Fruit fly (Drosophila melanogaster) whole organism, prepupa: Measurements from ENCODE around the gene APP-BP1.

Experiments used
- Blimp-1 ChIP-seq: fragments of 200-800 bp; sonication (Bioruptor generic); optimal IDR thresholded peaks from 3 replicates; lab custom pipeline; 2017; ENCODE audit warnings: missing biosample characterization, missing genetic modification characterization, mild to moderate bottlenecking, moderate library complexity, missing genetic modification reagents
- CG10631 ChIP-seq: fragments of 200-800 bp; sonication (Bioruptor generic); optimal IDR thresholded peaks from 2 replicates; lab custom pipeline; 2016; ENCODE audit warnings: missing biosample characterization, missing genetic modification characterization
- CG10669 ChIP-seq: fragments of 200-800 bp; sonication (Bioruptor generic); optimal IDR thresholded peaks from 3 replicates; lab custom pipeline; 2018; ENCODE audit warnings: missing biosample characterization, mild to moderate bottlenecking, missing genetic modification characterization, moderate library complexity
- CG11762 ChIP-seq: fragments of 200-800 bp; sonication (Bioruptor generic); optimal IDR thresholded peaks from 3 replicates; lab custom pipeline; 2016; ENCODE audit warnings: missing biosample characterization, missing genetic modification characterization; ENCODE audit not compliant: insufficient read depth
- CG11902 ChIP-seq: fragments of 200-800 bp; sonication (Bioruptor generic); optimal IDR thresholded peaks from 3 replicates; lab custom pipeline; 2016; ENCODE audit warnings: missing biosample characterization, missing genetic modification characterization
- CG15336 ChIP-seq: fragments of 200-800 bp; sonication (Bioruptor generic); IDR thresholded peaks from 2 replicates; pipeline ENCODE4 v1.3.6; 2022; ENCODE audit warnings: missing biosample characterization, missing genetic modification characterization
- CG16779 ChIP-seq: fragments of 200-800 bp; sonication (Bioruptor generic); optimal IDR thresholded peaks from 3 replicates; lab custom pipeline; 2017; ENCODE audit warnings: missing biosample characterization, mild to moderate bottlenecking, missing genetic modification characterization
- CG3032 ChIP-seq: fragments of 200-800 bp; optimal IDR thresholded peaks from 2 replicates; lab custom pipeline; 2019; ENCODE audit warnings: missing biosample characterization, mild to moderate bottlenecking, missing genetic modification characterization, moderate library complexity
- CG31627 ChIP-seq: fragments of 200-800 bp; sonication (Bioruptor generic); optimal IDR thresholded peaks from 3 replicates; lab custom pipeline; 2016; ENCODE audit warnings: missing biosample characterization, missing genetic modification characterization
- CG32006 ChIP-seq: fragments of 200-800 bp; sonication (Bioruptor generic); optimal IDR thresholded peaks from 3 replicates; lab custom pipeline; 2017; ENCODE audit warnings: missing biosample characterization, mild to moderate bottlenecking, missing genetic modification characterization
- CG34406 ChIP-seq: fragments of 200-800 bp; sonication (Bioruptor generic); optimal IDR thresholded peaks from 3 replicates; lab custom pipeline; 2016; ENCODE audit warnings: missing biosample characterization, missing genetic modification characterization
- CG4318 ChIP-seq: fragments of 200-800 bp; sonication (Bioruptor generic); optimal IDR thresholded peaks from 3 replicates; lab custom pipeline; 2017; ENCODE audit warnings: missing biosample characterization, mild to moderate bottlenecking, missing genetic modification characterization
- CG6163 ChIP-seq: fragments of 200-800 bp; sonication (Bioruptor generic); IDR thresholded peaks from 3 replicates; pipeline ENCODE4 v1.3.6; 2022; ENCODE audit warnings: missing biosample characterization, missing genetic modification characterization
- CG6276 ChIP-seq: fragments of 200-800 bp; sonication (Bioruptor generic); optimal IDR thresholded peaks from 2 replicates; lab custom pipeline; 2017; ENCODE audit warnings: missing biosample characterization, mild to moderate bottlenecking, missing genetic modification characterization
- CG6792 ChIP-seq: fragments of 200-800 bp; sonication (Bioruptor generic); optimal IDR thresholded peaks from 3 replicates; lab custom pipeline; 2016; ENCODE audit warnings: missing biosample characterization, missing genetic modification characterization
- CG6808 ChIP-seq: fragments of 200-800 bp; sonication (Bioruptor generic); optimal IDR thresholded peaks from 3 replicates; lab custom pipeline; 2017; ENCODE audit warnings: missing biosample characterization, missing genetic modification characterization, mild to moderate bottlenecking, moderate library complexity, missing genetic modification reagents
- CG8119 ChIP-seq: fragments of 200-800 bp; sonication (Bioruptor generic); IDR thresholded peaks from 3 replicates; pipeline ENCODE4 v1.3.6; 2022; ENCODE audit warnings: missing biosample characterization, missing genetic modification characterization
- CG8319 ChIP-seq: fragments of 200-800 bp; sonication (Bioruptor generic); optimal IDR thresholded peaks from 3 replicates; lab custom pipeline; 2016; ENCODE audit warnings: missing biosample characterization, missing genetic modification characterization
- CG8632 ChIP-seq: fragments of 200-800 bp; sonication (Bioruptor generic); optimal IDR thresholded peaks from 3 replicates; lab custom pipeline; 2016; ENCODE audit warnings: missing biosample characterization, missing genetic modification characterization
- CG9139 ChIP-seq: fragments of 200-800 bp; sonication (Bioruptor generic); optimal IDR thresholded peaks from 3 replicates; lab custom pipeline; 2017; ENCODE audit warnings: missing biosample characterization, mild to moderate bottlenecking, missing genetic modification characterization
- Eip75B ChIP-seq: fragments of 200-800 bp; sonication (Bioruptor generic); optimal IDR thresholded peaks from 3 replicates; lab custom pipeline; 2016; ENCODE audit warnings: missing biosample characterization, missing genetic modification characterization
- Eip78C ChIP-seq: fragments of 200-800 bp; sonication (Bioruptor generic); peaks from one replicate; lab custom pipeline; 2016; ENCODE audit warnings: missing biosample characterization, missing genetic modification characterization
- Eip93F ChIP-seq: fragments of 200-800 bp; sonication (Bioruptor generic); optimal IDR thresholded peaks from 2 replicates; lab custom pipeline; 2016; ENCODE audit warnings: missing biosample characterization, mild to moderate bottlenecking, missing genetic modification characterization
- Ets21C ChIP-seq: fragments of 200-800 bp; sonication (Bioruptor generic); optimal IDR thresholded peaks from 3 replicates; lab custom pipeline; 2016; ENCODE audit warnings: missing biosample characterization, missing genetic modification characterization
- Ets96B ChIP-seq: fragments of 200-800 bp; optimal IDR thresholded peaks from 2 replicates; lab custom pipeline; 2019; ENCODE audit warnings: missing biosample characterization, mild to moderate bottlenecking, missing genetic modification characterization, moderate library complexity
- Gug ChIP-seq: fragments of 200-800 bp; sonication (Bioruptor generic); IDR thresholded peaks from 2 replicates; pipeline ENCODE4 v1.3.6; 2022; ENCODE audit warnings: missing biosample characterization, missing genetic modification characterization
- Hr39 ChIP-seq: fragments of 200-800 bp; sonication (Bioruptor generic); optimal IDR thresholded peaks from 2 replicates; lab custom pipeline; 2016; ENCODE audit warnings: missing biosample characterization, missing genetic modification characterization
- Hr4 ChIP-seq: fragments of 200-800 bp; sonication (Bioruptor generic); optimal IDR thresholded peaks from 3 replicates; lab custom pipeline; 2016; ENCODE audit warnings: missing biosample characterization, missing genetic modification characterization
- Lpt ChIP-seq: fragments of 200-800 bp; sonication (Bioruptor generic); optimal IDR thresholded peaks from 3 replicates; lab custom pipeline; 2016; ENCODE audit warnings: missing biosample characterization, missing genetic modification characterization
- Met ChIP-seq: fragments of 200-800 bp; sonication (Bioruptor generic); optimal IDR thresholded peaks from 3 replicates; lab custom pipeline; 2016; ENCODE audit warnings: missing biosample characterization, missing genetic modification characterization
- OdsH ChIP-seq: fragments of 200-800 bp; sonication (Bioruptor generic); optimal IDR thresholded peaks from 3 replicates; lab custom pipeline; 2016; ENCODE audit warnings: missing biosample characterization, missing genetic modification characterization
- Smox ChIP-seq: fragments of 200-800 bp; sonication (Bioruptor generic); optimal IDR thresholded peaks from 3 replicates; lab custom pipeline; 2016; ENCODE audit warnings: missing biosample characterization, missing genetic modification characterization
- Sox14 ChIP-seq: fragments of 200-800 bp; sonication (Bioruptor generic); optimal IDR thresholded peaks from 3 replicates; lab custom pipeline; 2016; ENCODE audit warnings: missing biosample characterization, missing genetic modification characterization
- Sox15 ChIP-seq: fragments of 200-800 bp; sonication (Bioruptor generic); optimal IDR thresholded peaks from 3 replicates; lab custom pipeline; 2016; ENCODE audit warnings: missing biosample characterization, missing genetic modification characterization
- achi ChIP-seq: fragments of 200-800 bp; sonication (Bioruptor generic); optimal IDR thresholded peaks from 3 replicates; lab custom pipeline; 2016; ENCODE audit warnings: missing biosample characterization, missing genetic modification characterization
- dac ChIP-seq: fragments of 200-800 bp; sonication (Bioruptor generic); optimal IDR thresholded peaks from 2 replicates; lab custom pipeline; 2017; ENCODE audit warnings: missing biosample characterization, mild to moderate bottlenecking, missing genetic modification characterization
- dsx ChIP-seq: fragments of 200-800 bp; optimal IDR thresholded peaks from 3 replicates; lab custom pipeline; 2019; ENCODE audit warnings: missing biosample characterization, mild to moderate bottlenecking, missing genetic modification characterization, moderate library complexity; ENCODE audit not compliant: poor library complexity, severe bottlenecking
- eg ChIP-seq: fragments of 200-800 bp; sonication (Bioruptor generic); IDR thresholded peaks from 3 replicates; pipeline ENCODE4 v1.3.6; 2022; ENCODE audit warnings: missing biosample characterization, missing genetic modification characterization
- esn ChIP-seq: fragments of 200-800 bp; sonication (Bioruptor generic); optimal IDR thresholded peaks from 2 replicates; lab custom pipeline; 2016; ENCODE audit warnings: missing biosample characterization, mild to moderate bottlenecking, missing genetic modification characterization, moderate library complexity
- fd59A ChIP-seq: fragments of 200-800 bp; sonication (Bioruptor generic); optimal IDR thresholded peaks from 2 replicates; lab custom pipeline; 2017; ENCODE audit warnings: missing biosample characterization, mild to moderate bottlenecking, missing genetic modification characterization, missing genetic modification reagents
- fd85E ChIP-seq: fragments of 200-800 bp; sonication (Bioruptor generic); optimal IDR thresholded peaks from 3 replicates; lab custom pipeline; 2016; ENCODE audit warnings: missing biosample characterization, missing genetic modification characterization
- fkh ChIP-seq: fragments of 200-800 bp; sonication (Bioruptor generic); optimal IDR thresholded peaks from 3 replicates; lab custom pipeline; 2017; ENCODE audit warnings: missing biosample characterization, mild to moderate bottlenecking, missing genetic modification characterization, moderate library complexity
- lz ChIP-seq: fragments of 200-800 bp; sonication (Bioruptor generic); optimal IDR thresholded peaks from 3 replicates; lab custom pipeline; 2016; ENCODE audit warnings: missing biosample characterization, missing genetic modification characterization
- net ChIP-seq: fragments of 200-800 bp; sonication (Bioruptor generic); optimal IDR thresholded peaks from 3 replicates; lab custom pipeline; 2016; ENCODE audit warnings: missing biosample characterization, missing genetic modification characterization
- pdm3 ChIP-seq: fragments of 200-800 bp; sonication (Bioruptor generic); optimal IDR thresholded peaks from 3 replicates; lab custom pipeline; 2016; ENCODE audit warnings: missing biosample characterization, missing genetic modification characterization
- salr ChIP-seq, 2 experiments: fragments of 200-800 bp; sonication (Bioruptor generic); optimal IDR thresholded peaks; 3 replicates each; lab custom pipeline; 2016 to 2018; ENCODE audit warnings: missing biosample characterization in 2 of 2, missing genetic modification characterization in 2 of 2, mild to moderate bottlenecking in 1 of 2
- ss ChIP-seq, 2 experiments: fragments of 200-800 bp; sonication (Bioruptor generic); optimal IDR thresholded peaks; 2 replicates in 1 of 2; 3 replicates in 1 of 2; lab custom pipeline; 2017 to 2018; ENCODE audit warnings: mild to moderate bottlenecking in 2 of 2, missing biosample characterization in 2 of 2, missing genetic modification characterization in 2 of 2, moderate library complexity in 1 of 2
- svp ChIP-seq: fragments of 200-800 bp; sonication (Bioruptor generic); peaks from one replicate; lab custom pipeline; 2016; ENCODE audit warnings: missing biosample characterization, missing genetic modification characterization
- topi ChIP-seq: fragments of 200-800 bp; sonication (Bioruptor generic); optimal IDR thresholded peaks from 3 replicates; lab custom pipeline; 2016; ENCODE audit warnings: missing biosample characterization, missing genetic modification characterization

Gene APP-BP1

dm6 chr3L:11120419-11120958 is 22.3 kb downstream of the APP-BP1 start, which contains the start of the genes FoxK and mRpL2 (continued):
- TF ChIP-seq OdsH (GFP tag; lab: Kevin White, UChicago) (peak; percentile 43), topi (peak; percentile 42), pdm3 (GFP tag; lab: Kevin White, UChicago) (peak; percentile 71), CG10669 (GFP tag; lab: Kevin White, UChicago) (peak; percentile 84), Sox14 (GFP tag; lab: Kevin White, UChicago) (peak; percentile 62), Hr4 (GFP tag; lab: Kevin White, UChicago) (peak; percentile 61), CG32006 (peak; percentile 77), Eip93F (GFP tag; lab: Kevin White, UChicago) (no peak), CG15336 (GFP tag; lab: Robert Waterston, UW) (peak; percentile 75), net (peak; percentile 84), Hr39 (GFP tag; lab: Kevin White, UChicago) (peak; percentile 12), svp (GFP tag; lab: Kevin White, UChicago) (peak; percentile 74), CG10631 (peak; percentile 47), ss (GFP tag; optimal IDR thresholded peaks at IDR 0.05; lab: Kevin White, UChicago) (peak; percentile 96 to 97), CG9139 (GFP tag; lab: Kevin White, UChicago) (peak; percentile 94), Smox (GFP tag; lab: Kevin White, UChicago) (peak; percentile 28), CG6792 (GFP tag; lab: Kevin White, UChicago) (peak; percentile 37), CG8319 (GFP tag; lab: Kevin White, UChicago) (peak; percentile 26), CG3032 (peak; percentile 77), achi (GFP tag; lab: Kevin White, UChicago) (peak; percentile 66), CG16779 (peak; percentile 90), fd59A (peak; percentile 61), CG4318 (GFP tag; lab: Kevin White, UChicago) (peak; percentile 11), Ets96B (peak; percentile 80), Met (peak; percentile 62), lz (no peak), Blimp-1 (GFP tag; lab: Kevin White, UChicago) (peak; percentile 23), esn (GFP tag; lab: Kevin White, UChicago) (peak; percentile 41), salr (GFP tag; optimal IDR thresholded peaks at IDR 0.05; lab: Kevin White, UChicago) (peak; percentile 54 to 90), CG34406 (GFP tag; lab: Kevin White, UChicago) (peak; percentile 51), Lpt (GFP tag; lab: Kevin White, UChicago) (peak; percentile 91), CG11902 (GFP tag; lab: Kevin White, UChicago) (no peak), CG8632 (GFP tag; lab: Kevin White, UChicago) (peak; percentile 63), Gug (0 out of 2 replicates have a peak, but pooled peaks have one; percentile 9), fd85E (GFP tag; lab: Kevin White, UChicago) (peak; percentile 42), Ets21C (GFP tag; lab: Kevin White, UChicago) (peak; percentile 22), CG11762 (peak; percentile 57)

dm6 chr3L:11123088-11123487 is 24.9 kb downstream of the APP-BP1 start, which contains the start of the genes Ufd1 and NaPi-III:
TSS of gene Ufd1 (minus strand) at chr3L:11123216.
TSS of gene NaPi-III (plus strand) at chr3L:11123348.
- TF ChIP-seq Sox14 (GFP tag; lab: Kevin White, UChicago), result peak; percentile 78
- TF ChIP-seq ss (GFP tag; optimal IDR thresholded peaks at IDR 0.05; lab: Kevin White, UChicago), result peak in 1 of 2 experiments; percentile 23
- TF ChIP-seq esn (GFP tag; lab: Kevin White, UChicago), result no peak
- TF ChIP-seq dac (GFP tag; lab: Kevin White, UChicago), result peak; percentile 36
- peak; percentile 26 for TF ChIP-seq net
- TF ChIP-seq CG8119, result peak; percentile 60; the same call in 2 of the 3 replicates
- peak; percentile 30 for TF ChIP-seq Eip78C (GFP tag; lab: Kevin White, UChicago)
- TF ChIP-seq CG10669 (GFP tag; lab: Kevin White, UChicago), result no peak
- TF ChIP-seq dsx (GFP tag; lab: Kevin White, UChicago), result peak; percentile 58
- peak; percentile 3 for TF ChIP-seq CG6808
- peak; percentile 36 for TF ChIP-seq CG31627 (GFP tag; lab: Kevin White, UChicago)
- peak; percentile 18 for TF ChIP-seq fkh (GFP tag; lab: Kevin White, UChicago)
- peak; percentile 64; the same call in 2 of the 3 replicates for TF ChIP-seq CG6163 (GFP tag; lab: Robert Waterston, UW)
- TF ChIP-seq Sox15 (GFP tag; lab: Kevin White, UChicago), result no peak
- peak; percentile 70; the same call in 1 of the 3 replicates for TF ChIP-seq eg (GFP tag; lab: Robert Waterston, UW)
- TF ChIP-seq salr (GFP tag; optimal IDR thresholded peaks at IDR 0.05; lab: Kevin White, UChicago), result no peak
- 0 out of 2 replicates have a peak, but pooled peaks have one; percentile 40 for TF ChIP-seq CG15336 (GFP tag; lab: Robert Waterston, UW)
- TF ChIP-seq OdsH (GFP tag; lab: Kevin White, UChicago), result peak; percentile 12
- peak; percentile 57 for TF ChIP-seq svp (GFP tag; lab: Kevin White, UChicago)
- peak; percentile 7 for TF ChIP-seq Eip75B (GFP tag; lab: Kevin White, UChicago)
- peak; percentile 27 for TF ChIP-seq CG32006
- TF ChIP-seq CG6276, result no peak
- TF ChIP-seq CG3032, result peak; percentile 41
